Fruit fly (Drosophila melanogaster) whole organism, larva: ENCODE results near the gene RpL10.

Source experiments
- noc ChIP-seq: fragments of 200-800 bp; sonication (Bioruptor generic); optimal IDR thresholded peaks from 3 replicates; lab custom pipeline; 2019; ENCODE audit warnings: missing biosample characterization, mild to moderate bottlenecking, missing genetic modification characterization, moderate library complexity

Gene RpL10

DNA sequence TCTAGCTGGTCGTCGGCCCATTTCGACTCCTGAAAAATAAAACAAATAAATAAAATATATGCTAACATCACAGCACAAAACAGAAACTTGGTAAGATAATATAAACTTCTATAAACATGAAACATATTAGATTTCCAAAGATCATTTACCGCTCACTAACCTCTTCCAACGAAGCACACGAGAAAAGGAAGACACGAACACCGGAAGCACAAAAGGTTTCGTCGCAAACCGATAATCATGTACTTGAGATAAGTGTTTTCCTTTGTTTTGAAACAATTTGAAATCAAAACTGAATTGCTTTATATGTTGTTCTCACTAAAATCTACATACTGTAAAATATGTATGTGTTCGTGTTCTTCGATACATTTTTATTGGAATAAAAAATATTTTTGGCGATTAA is at the start of gene RpL10:
RpL10 (minus strand) TSS at position 195 of the 400 bp plus-strand sequence.
- TF ChIP-seq noc (tag; lab: Kevin White, UChicago): no peak

- TF ChIP-seq noc (tag; lab: Kevin White, UChicago): no peak
Measured at dm6 chr3L:23125736-23126135, 30.5 kb upstream of the RpL10 start, which contains the start of gene CG33217. CG33217 (plus strand) TSS chr3L:23126025.

- TF ChIP-seq noc (tag; lab: Kevin White, UChicago): no peak
Measured at dm6 chr3L:23099394-23099977, 4.2 kb upstream of the RpL10 start.

dm6 chr3L:23096803-23097425 is 1.6 kb upstream of the RpL10 start, which contains the start of gene CkIIalpha:
CkIIalpha (plus strand) TSS chr3L:23097072.
- no peak for TF ChIP-seq noc (tag; lab: Kevin White, UChicago)

DNA sequence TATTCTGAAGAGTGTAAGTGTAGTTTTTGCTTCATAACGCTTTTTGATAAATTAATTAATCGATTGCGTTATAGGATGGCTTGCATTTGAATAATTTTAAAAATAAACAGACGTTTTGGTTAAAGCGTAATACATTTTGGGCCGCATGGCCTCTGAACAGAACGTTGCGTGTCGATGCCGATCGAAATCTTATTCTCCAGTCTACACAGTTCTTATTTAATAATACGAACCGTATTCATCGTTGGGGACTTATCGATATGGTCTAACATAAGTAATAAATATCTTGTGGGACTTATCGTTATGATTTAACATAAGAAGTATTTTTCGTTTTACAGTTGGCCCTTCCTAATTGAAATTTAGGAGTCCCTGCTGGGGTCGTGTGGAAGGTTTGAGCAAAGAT is 6.3 kb downstream of the RpL10 start:
- no peak for TF ChIP-seq noc (tag; lab: Kevin White, UChicago)

- no peak for TF ChIP-seq noc (tag; lab: Kevin White, UChicago)
Measured at dm6 chr3L:23081256-23081655, 14.0 kb downstream of the RpL10 start.
